Worm (Caenorhabditis elegans): ENCODE data around the gene F26A1.1.

Gene F26A1.1

DNA sequence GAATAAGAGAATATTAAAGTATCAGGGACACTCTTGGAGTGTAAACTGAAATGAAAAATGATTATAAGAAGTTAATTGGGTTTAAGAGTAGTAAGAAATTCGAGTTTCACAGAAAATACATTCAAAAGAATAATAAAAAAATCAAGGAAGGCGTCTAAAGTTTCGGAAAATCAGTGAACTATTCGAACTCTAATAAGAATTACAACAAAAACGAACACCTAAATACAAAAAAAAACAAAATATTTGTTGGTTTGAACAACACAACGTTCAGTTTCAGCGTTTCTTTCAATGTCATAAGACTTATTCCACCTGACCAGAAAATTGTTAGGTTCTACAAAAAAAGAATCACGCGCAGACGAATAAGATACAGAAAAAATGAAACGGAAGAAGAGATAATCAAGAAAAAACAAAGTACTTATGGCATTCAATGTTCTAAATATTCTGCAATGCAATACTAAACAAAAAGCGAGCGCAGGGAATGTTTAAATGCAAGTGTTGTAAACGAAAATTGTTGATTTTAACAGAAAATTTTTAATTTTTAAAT lies 48.8 kb downstream of the F26A1.1 start, which contains the start of gene nhl-2:
Gene nhl-2 (minus strand): TSS at position 51 of the 544 bp plus-strand sequence.
- TF ChIP-seq sem-2 (GFP tag; optimal IDR thresholded peaks at IDR 0.05) (no peak), mep-1 (tag; optimal IDR thresholded peaks at IDR 0.05) (no peak), ceh-83 (GFP tag; optimal IDR thresholded peaks at IDR 0.05) (no peak)

ce11 chrIII:4899728-4900127 lies 49.4 kb downstream of the F26A1.1 start:
- peak; percentile 84 for TF ChIP-seq hlh-1 (tag; optimal IDR thresholded peaks at IDR 0.05)
- peak; percentile 50 for TF ChIP-seq nhr-2 (tag; optimal IDR thresholded peaks at IDR 0.05)
- TF ChIP-seq lsy-2 (tag; optimal IDR thresholded peaks at IDR 0.05), result peak; percentile 88
- peak; percentile 89 for TF ChIP-seq unc-120 (tag; optimal IDR thresholded peaks at IDR 0.05; ENCODE audit: poor library complexity, severe bottlenecking)
- TF ChIP-seq lin-32 (GFP tag; optimal IDR thresholded peaks at IDR 0.05), result peak; percentile 30
- no peak for TF ChIP-seq bed-3 (GFP tag; optimal IDR thresholded peaks at IDR 0.05)
- peak; percentile 96 for TF ChIP-seq mep-1 (tag; optimal IDR thresholded peaks at IDR 0.05)
- peak; percentile 47 for TF ChIP-seq unc-39 (tag; optimal IDR thresholded peaks at IDR 0.05)
- peak; percentile 29 for TF ChIP-seq nhr-76 (tag; optimal IDR thresholded peaks at IDR 0.05)
- peak; percentile 72 for TF ChIP-seq nhr-12 (tag; optimal IDR thresholded peaks at IDR 0.05)
- TF ChIP-seq M03D4.4 (tag; optimal IDR thresholded peaks at IDR 0.05), result peak; percentile 86
- peak; percentile 98 for TF ChIP-seq pha-4 (tag; optimal IDR thresholded peaks at IDR 0.05)
- peak; percentile 84 for TF ChIP-seq ces-1 (GFP tag; optimal IDR thresholded peaks at IDR 0.05)
- TF ChIP-seq sptf-1 (tag; optimal IDR thresholded peaks at IDR 0.05), result peak; percentile 88
- TF ChIP-seq ceh-43 (GFP tag; optimal IDR thresholded peaks at IDR 0.05), result peak; percentile 52
- peak; percentile 83 for TF ChIP-seq mls-2 (tag; optimal IDR thresholded peaks at IDR 0.05)
- peak; percentile 92 for TF ChIP-seq ham-2 (GFP tag; optimal IDR thresholded peaks at IDR 0.05)
- peak; percentile 86 for TF ChIP-seq cnd-1 (tag; optimal IDR thresholded peaks at IDR 0.05)
- TF ChIP-seq sem-2 (GFP tag; optimal IDR thresholded peaks at IDR 0.05), result no peak
- TF ChIP-seq drap-1 (GFP tag; optimal IDR thresholded peaks at IDR 0.05), result peak; percentile 84
- TF ChIP-seq tbx-8 (GFP tag; optimal IDR thresholded peaks at IDR 0.05), result peak; percentile 41
- peak; percentile 97 for TF ChIP-seq nhr-237 (tag; optimal IDR thresholded peaks at IDR 0.05)
- TF ChIP-seq ztf-11 (tag; optimal IDR thresholded peaks at IDR 0.05), result peak; percentile 91
- TF ChIP-seq unc-62 (GFP tag; optimal IDR thresholded peaks at IDR 0.05), result peak; percentile 95
- no peak for TF ChIP-seq snpc-4 (tag; optimal IDR thresholded peaks at IDR 0.05)
- TF ChIP-seq lin-13 (tag; optimal IDR thresholded peaks at IDR 0.05), result peak; percentile 91
- peak; percentile 89 for TF ChIP-seq blmp-1 (tag; optimal IDR thresholded peaks at IDR 0.05)
- TF ChIP-seq ceh-39 (tag; optimal IDR thresholded peaks at IDR 0.05), result peak; percentile 85
- peak; percentile 61 for TF ChIP-seq mab-5 (tag; optimal IDR thresholded peaks at IDR 0.05)
- TF ChIP-seq ceh-83 (GFP tag; optimal IDR thresholded peaks at IDR 0.05), result no peak
- TF ChIP-seq flh-1 (GFP tag; optimal IDR thresholded peaks at IDR 0.05), result no peak
- peak; percentile 42 for TF ChIP-seq zip-8 (tag; optimal IDR thresholded peaks at IDR 0.05)
- TF ChIP-seq elt-3 (tag; optimal IDR thresholded peaks at IDR 0.05), result peak; percentile 69
- no peak for TF ChIP-seq nhr-28 (tag; optimal IDR thresholded peaks at IDR 0.05)
- TF ChIP-seq elt-1 (tag; optimal IDR thresholded peaks at IDR 0.05; ENCODE audit: borderline replicate concordance, insufficient read depth), result no peak

ce11 chrIII:4900260-4900659 lies 50.0 kb downstream of the F26A1.1 start, which contains the start of gene tag-340:
Gene tag-340, plus strand, starts transcription at chrIII:4900508.
- TF ChIP-seq sem-2 (GFP tag; optimal IDR thresholded peaks at IDR 0.05) (no peak), drap-1 (GFP tag; optimal IDR thresholded peaks at IDR 0.05) (no peak), unc-120 (tag; optimal IDR thresholded peaks at IDR 0.05; ENCODE audit: poor library complexity, severe bottlenecking) (no peak), nhr-28 (tag; optimal IDR thresholded peaks at IDR 0.05) (no peak), mls-2 (tag; optimal IDR thresholded peaks at IDR 0.05) (no peak), cnd-1 (tag; optimal IDR thresholded peaks at IDR 0.05) (no peak), ces-1 (GFP tag; optimal IDR thresholded peaks at IDR 0.05) (no peak), nhr-237 (tag; optimal IDR thresholded peaks at IDR 0.05) (no peak), zip-8 (tag; optimal IDR thresholded peaks at IDR 0.05) (no peak), ham-2 (GFP tag; optimal IDR thresholded peaks at IDR 0.05) (no peak), mep-1 (tag; optimal IDR thresholded peaks at IDR 0.05) (no peak), ceh-83 (GFP tag; optimal IDR thresholded peaks at IDR 0.05) (no peak), elt-3 (tag; optimal IDR thresholded peaks at IDR 0.05) (no peak), hlh-1 (tag; optimal IDR thresholded peaks at IDR 0.05) (no peak), sptf-1 (tag; optimal IDR thresholded peaks at IDR 0.05) (no peak), mab-5 (tag; optimal IDR thresholded peaks at IDR 0.05) (no peak), ceh-43 (GFP tag; optimal IDR thresholded peaks at IDR 0.05) (no peak), nhr-12 (tag; optimal IDR thresholded peaks at IDR 0.05) (no peak), nhr-2 (tag; optimal IDR thresholded peaks at IDR 0.05) (no peak), tbx-8 (GFP tag; optimal IDR thresholded peaks at IDR 0.05) (no peak)
